Worm (Caenorhabditis elegans): Measurements from ENCODE around the gene Y53G8AL.4.

The Y53G8AL.4 gene

DNA sequence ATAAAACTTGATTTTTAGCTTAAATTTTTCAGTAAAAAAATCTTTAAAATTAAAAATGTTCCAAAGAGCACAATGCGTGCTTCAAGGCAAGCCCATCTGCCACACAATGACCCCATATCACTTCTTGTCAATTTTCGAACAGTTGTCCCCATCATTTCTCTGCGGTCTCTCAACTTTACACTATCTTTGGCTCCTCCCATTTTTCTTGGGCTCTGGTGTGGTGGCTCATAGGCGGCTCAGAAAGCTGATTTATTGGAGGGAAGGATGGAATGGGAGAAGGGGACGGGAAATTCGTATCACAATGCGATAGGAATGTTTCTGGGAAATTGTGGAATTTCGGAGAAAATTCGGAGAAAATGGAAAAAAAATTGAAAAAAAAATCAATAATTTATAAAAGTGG lies 49.9 kb downstream of the Y53G8AL.4 start:
- TF ChIP-seq ceh-20 (GFP tag; IDR thresholded peaks at IDR 0.05) (no peak), jun-1 (tag; optimal IDR thresholded peaks at IDR 0.05) (no peak), gei-8 (GFP tag; optimal IDR thresholded peaks at IDR 0.05) (no peak), daf-19 (GFP tag; conservative IDR thresholded peaks at IDR 0.05) (no peak), lin-29 (GFP tag; IDR thresholded peaks at IDR 0.05) (no peak), nhr-76 (tag; optimal IDR thresholded peaks at IDR 0.05) (no peak), egl-27 (tag; optimal IDR thresholded peaks at IDR 0.05) (no peak), ceh-62 (tag; optimal IDR thresholded peaks at IDR 0.05) (no peak)

DNA sequence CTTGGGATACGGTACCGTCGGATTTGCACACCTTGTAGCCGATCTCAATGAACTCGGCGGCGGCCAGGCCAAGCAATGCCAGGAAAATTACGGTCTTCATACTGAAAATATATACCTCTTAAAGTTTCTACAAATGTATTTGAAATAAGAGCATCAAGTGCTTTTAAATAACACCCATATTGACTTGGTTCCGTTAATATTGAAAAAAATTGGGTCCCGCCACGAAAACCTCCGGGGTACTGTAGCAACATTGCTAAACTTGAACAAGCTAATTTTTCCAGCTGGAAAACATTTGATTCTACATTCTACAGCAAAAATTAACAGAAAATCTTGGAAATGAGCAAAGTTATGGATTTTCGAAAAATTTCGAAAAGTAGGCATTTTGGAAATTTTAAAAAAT lies 51.0 kb downstream of the Y53G8AL.4 start, which contains the start of gene heh-1:
Gene heh-1 (minus strand): TSS at position 101 of the 400 bp plus-strand sequence.
- TF ChIP-seq pqm-1 (tag; optimal IDR thresholded peaks at IDR 0.05): no peak
- no peak for TF ChIP-seq F37D6.2 (tag; optimal IDR thresholded peaks at IDR 0.05)
- TF ChIP-seq lsy-2 (tag; optimal IDR thresholded peaks at IDR 0.05): no peak
- TF ChIP-seq aha-1 (tag): peak; percentile 62
